Fruit fly (Drosophila melanogaster): ENCODE measurements around the gene Alr.

Alr gene

dm6 chrX:19764824-19765489, 16.8 kb downstream of the Alr start, which contains the start of gene CG12702:
CG12702 (minus strand) TSS chrX:19764874.
- TF ChIP-seq Myc (optimal IDR thresholded peaks at IDR 0.05) (no peak), h (optimal IDR thresholded peaks at IDR 0.05) (no peak), insv (optimal IDR thresholded peaks at IDR 0.05) (no peak), ttk (optimal IDR thresholded peaks at IDR 0.05) (no peak), psq (optimal IDR thresholded peaks at IDR 0.05) (no peak)

- TF ChIP-seq h (optimal IDR thresholded peaks at IDR 0.05), result no peak
- no peak for TF ChIP-seq Myc (optimal IDR thresholded peaks at IDR 0.05)
- TF ChIP-seq psq (optimal IDR thresholded peaks at IDR 0.05), result no peak
- no peak for TF ChIP-seq Sin3A (optimal IDR thresholded peaks at IDR 0.05)
These were observed 17.5 kb downstream of the Alr start for dm6 chrX:19765490-19766212.

DNA sequence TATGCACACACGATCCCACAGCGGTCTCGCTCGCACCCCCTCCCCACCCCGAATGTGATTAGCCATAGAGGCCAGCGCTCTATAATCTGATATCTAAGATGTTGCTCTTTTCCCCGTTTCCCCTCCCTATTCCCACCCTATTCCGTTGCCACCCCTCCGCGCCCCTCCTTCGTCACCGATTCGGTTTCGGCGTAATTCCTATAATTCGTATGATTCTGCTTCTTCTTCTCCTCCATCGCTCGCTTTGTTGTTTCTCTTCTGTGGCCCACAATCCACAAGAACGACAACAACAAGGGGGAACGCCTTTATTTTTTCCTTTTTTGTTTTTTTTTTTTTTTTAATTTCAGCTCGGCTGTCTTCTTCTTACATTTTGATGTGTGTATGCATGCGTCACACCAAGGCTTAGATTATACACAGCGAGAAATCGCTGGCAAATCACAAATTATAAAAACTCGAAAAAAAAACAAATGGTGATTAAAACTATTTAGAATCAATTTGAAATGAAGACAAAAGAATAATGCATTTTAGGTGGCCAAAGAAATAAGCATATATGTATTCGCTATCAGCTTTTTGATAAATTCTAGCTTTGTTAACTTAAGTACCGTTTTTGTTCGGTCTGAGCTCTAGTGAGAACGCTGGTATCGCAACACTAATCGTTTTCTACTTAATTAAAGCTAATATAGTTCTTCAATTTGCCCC, 21.9 kb downstream of the Alr start:
- TF ChIP-seq h (optimal IDR thresholded peaks at IDR 0.05), result no peak
- TF ChIP-seq ttk (optimal IDR thresholded peaks at IDR 0.05), result no peak
- no peak for TF ChIP-seq Sin3A (optimal IDR thresholded peaks at IDR 0.05)
- TF ChIP-seq insv (optimal IDR thresholded peaks at IDR 0.05), result no peak
- TF ChIP-seq psq (optimal IDR thresholded peaks at IDR 0.05), result no peak

DNA sequence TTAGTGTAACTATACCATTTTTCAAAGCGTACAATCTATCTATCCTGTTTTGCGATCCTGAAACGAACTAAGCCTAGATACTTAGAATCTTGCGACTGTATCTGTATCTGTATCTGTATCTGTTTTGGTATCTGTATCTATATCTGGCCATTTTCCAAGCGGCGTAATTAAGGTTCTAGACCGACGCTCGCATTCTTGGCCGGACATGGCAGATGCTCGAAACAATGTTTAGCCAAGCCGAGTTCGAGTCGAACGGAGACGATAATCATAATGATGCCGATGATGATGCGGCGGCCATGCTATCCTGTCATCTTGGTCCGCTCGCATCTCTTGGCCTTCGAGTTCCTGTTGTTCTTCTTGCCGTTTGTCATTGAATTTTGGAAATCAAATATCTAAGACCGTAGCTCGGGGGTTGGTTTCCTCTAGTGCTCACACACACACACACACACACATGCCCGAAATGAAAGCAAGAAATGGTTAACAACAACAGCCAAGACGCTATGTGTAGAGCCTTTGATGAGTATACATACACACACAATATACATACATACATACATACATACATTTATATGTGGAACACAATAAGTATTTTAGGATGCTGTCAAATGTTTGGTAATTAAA, 24.0 kb downstream of the Alr start:
- TF ChIP-seq ttk (optimal IDR thresholded peaks at IDR 0.05) (no peak), psq (optimal IDR thresholded peaks at IDR 0.05) (no peak), h (optimal IDR thresholded peaks at IDR 0.05) (no peak), insv (optimal IDR thresholded peaks at IDR 0.05) (no peak), Sin3A (optimal IDR thresholded peaks at IDR 0.05) (no peak), Myc (optimal IDR thresholded peaks at IDR 0.05) (no peak)

- TF ChIP-seq Myc (optimal IDR thresholded peaks at IDR 0.05) (no peak), psq (optimal IDR thresholded peaks at IDR 0.05) (no peak), ttk (optimal IDR thresholded peaks at IDR 0.05) (no peak), Sin3A (optimal IDR thresholded peaks at IDR 0.05) (no peak), insv (optimal IDR thresholded peaks at IDR 0.05) (no peak), h (optimal IDR thresholded peaks at IDR 0.05) (no peak)
These were observed 25.9 kb downstream of the Alr start for dm6 chrX:19773734-19774702.

DNA sequence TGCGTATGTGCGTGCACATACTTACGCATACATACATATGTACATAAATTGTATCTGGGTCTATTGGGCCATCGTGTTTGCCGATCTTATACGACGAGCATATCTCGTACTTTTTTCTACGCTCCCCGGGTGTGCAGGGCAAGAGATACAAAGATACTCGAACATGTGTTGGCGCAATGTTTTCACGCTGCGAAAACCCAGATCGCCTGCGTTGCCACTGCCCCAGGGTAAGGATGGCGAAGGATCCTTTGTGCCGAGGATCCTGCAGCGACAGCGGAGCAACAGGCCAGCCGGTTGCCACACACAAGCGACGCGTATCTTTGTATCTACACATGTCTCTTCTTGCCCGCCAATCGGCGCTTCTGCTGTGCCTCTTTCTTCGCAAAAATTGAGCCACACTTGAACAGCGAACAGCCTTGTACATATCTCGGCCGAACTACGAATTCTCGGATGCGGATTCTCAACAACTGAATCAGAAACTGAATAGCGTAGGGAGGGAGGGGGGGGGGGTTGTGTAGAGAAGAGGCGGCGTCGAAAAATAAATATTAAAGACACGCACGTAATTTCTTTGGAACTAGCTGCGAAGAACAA, 27.0 kb downstream of the Alr start:
- TF ChIP-seq h (optimal IDR thresholded peaks at IDR 0.05) (no peak), ttk (optimal IDR thresholded peaks at IDR 0.05) (no peak), insv (optimal IDR thresholded peaks at IDR 0.05) (no peak), psq (optimal IDR thresholded peaks at IDR 0.05) (no peak), Myc (optimal IDR thresholded peaks at IDR 0.05) (no peak), Sin3A (optimal IDR thresholded peaks at IDR 0.05) (no peak)

DNA sequence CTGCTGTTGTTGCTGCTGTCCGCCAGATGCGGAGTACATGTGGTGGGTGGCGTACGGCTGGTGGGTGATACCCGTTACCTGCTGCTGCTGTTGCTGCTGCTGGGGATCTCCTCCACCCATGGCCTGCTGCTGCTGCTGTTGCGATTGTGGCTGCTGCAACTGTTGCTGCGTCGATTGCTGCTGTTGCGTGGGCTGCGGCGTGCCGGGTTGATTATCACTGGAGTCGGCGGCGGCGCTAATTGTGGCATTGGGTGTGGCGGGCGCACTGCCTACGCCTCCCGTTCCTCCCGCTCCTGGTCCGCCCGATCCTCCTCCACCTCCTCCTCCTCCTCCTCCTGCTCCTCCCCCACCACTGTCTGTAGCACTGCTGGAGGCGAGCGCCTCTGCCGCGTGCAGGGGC, 33.7 kb downstream of the Alr start:
- no peak for TF ChIP-seq Myc (optimal IDR thresholded peaks at IDR 0.05)
- no peak for TF ChIP-seq Sin3A (optimal IDR thresholded peaks at IDR 0.05)
- TF ChIP-seq ttk (optimal IDR thresholded peaks at IDR 0.05), result no peak
- TF ChIP-seq insv (optimal IDR thresholded peaks at IDR 0.05), result no peak
- TF ChIP-seq psq (optimal IDR thresholded peaks at IDR 0.05), result no peak
- no peak for TF ChIP-seq h (optimal IDR thresholded peaks at IDR 0.05)

DNA sequence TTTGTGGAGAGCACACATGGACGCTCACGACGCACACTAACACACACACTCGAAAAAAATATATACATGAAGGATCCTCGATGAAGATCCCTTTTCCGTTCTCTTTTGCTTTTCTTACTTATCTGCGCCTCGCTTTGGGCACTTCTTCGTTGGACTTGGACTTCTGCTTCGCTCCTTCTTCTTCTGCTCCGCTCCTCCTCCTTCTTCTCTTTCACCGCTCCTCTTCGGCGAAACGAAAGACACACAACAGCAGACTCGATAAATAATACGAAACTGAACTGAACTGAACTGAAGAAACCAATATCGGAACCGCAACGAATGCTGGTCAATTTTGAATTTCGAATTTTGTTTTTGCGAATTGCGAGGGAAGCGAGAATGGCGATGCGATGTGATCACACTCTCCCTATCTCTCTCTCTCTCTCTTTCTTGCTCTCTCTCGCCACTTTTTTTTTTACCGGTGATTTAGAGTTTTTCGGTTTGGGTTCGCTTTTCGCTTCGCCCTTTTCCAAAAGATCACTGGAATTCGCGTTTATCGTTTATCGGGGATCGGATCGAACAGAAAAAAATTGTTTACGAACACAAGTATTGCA, 34.7 kb downstream of the Alr start:
- TF ChIP-seq Sin3A (optimal IDR thresholded peaks at IDR 0.05) (no peak), Myc (optimal IDR thresholded peaks at IDR 0.05) (no peak), psq (optimal IDR thresholded peaks at IDR 0.05) (no peak), insv (optimal IDR thresholded peaks at IDR 0.05) (no peak), h (optimal IDR thresholded peaks at IDR 0.05) (no peak), ttk (optimal IDR thresholded peaks at IDR 0.05) (no peak)

- TF ChIP-seq ttk (optimal IDR thresholded peaks at IDR 0.05) (no peak), insv (optimal IDR thresholded peaks at IDR 0.05) (no peak), h (optimal IDR thresholded peaks at IDR 0.05) (no peak), Sin3A (optimal IDR thresholded peaks at IDR 0.05) (no peak), Myc (optimal IDR thresholded peaks at IDR 0.05) (no peak), psq (optimal IDR thresholded peaks at IDR 0.05) (no peak)
These were observed 35.3 kb downstream of the Alr start, which contains the start of gene zld for dm6 chrX:19783457-19783856. zld (minus strand) TSS chrX:19783548.

- TF ChIP-seq psq (optimal IDR thresholded peaks at IDR 0.05) (no peak), h (optimal IDR thresholded peaks at IDR 0.05) (no peak), ttk (optimal IDR thresholded peaks at IDR 0.05) (no peak), Sin3A (optimal IDR thresholded peaks at IDR 0.05) (no peak), Myc (optimal IDR thresholded peaks at IDR 0.05) (no peak), insv (optimal IDR thresholded peaks at IDR 0.05) (no peak)
These were observed 36.8 kb downstream of the Alr start for dm6 chrX:19784875-19785274.

Data from Kc167 (cell line).